Worm (Caenorhabditis elegans) whole organism, midembryonic: ENCODE measurements around the gene col-113.

Experiments
- flt-1 ChIP-seq: fragments of 200-800 bp; sonication (Bioruptor generic); IDR thresholded peaks from 2 replicates; pipeline ENCODE4 v1.3.6; 2022; ENCODE audit warnings: missing genetic modification characterization, missing compliant biosample characterization
- klf-2 ChIP-seq: fragments of 200-800 bp; sonication (Bioruptor generic); conservative IDR thresholded peaks from 2 replicates; pipeline ENCODE4 v1.3.6; 2022; ENCODE audit warnings: missing genetic modification reagents, missing genetic modification characterization, missing compliant biosample characterization
- med-1 ChIP-seq: sonication (generic microtip); optimal IDR thresholded peaks from 2 replicates; lab custom pipeline; 2017; ENCODE audit warnings: missing genetic modification characterization, mild to moderate bottlenecking, missing compliant biosample characterization, antibody characterized with exemption, missing genetic modification reagents; ENCODE audit not compliant: insufficient read depth
- tab-1 ChIP-seq: fragments of 200-800 bp; sonication (Bioruptor generic); IDR thresholded peaks from 2 replicates; pipeline ENCODE4 v1.3.6; 2022; ENCODE audit warnings: missing genetic modification characterization, missing compliant biosample characterization
- ztf-23 ChIP-seq: fragments of 200-800 bp; sonication (Bioruptor generic); IDR thresholded peaks from 2 replicates; pipeline ENCODE4 v1.3.6; 2022; ENCODE audit warnings: missing genetic modification reagents, missing genetic modification characterization, missing compliant biosample characterization
- ztf-29 ChIP-seq: fragments of 200-800 bp; sonication (Bioruptor generic); IDR thresholded peaks from 2 replicates; pipeline ENCODE4 v1.3.6; 2022; ENCODE audit warnings: missing genetic modification reagents, missing genetic modification characterization, missing compliant biosample characterization

ce11 chrIV:7114599-7114998 is 37.7 kb downstream of the col-113 start, which contains the start of gene nas-8:
- TF ChIP-seq klf-2 (no peak), med-1 (GFP tag; lab: Kevin White, UChicago) (no peak), ztf-23 (GFP tag; lab: Robert Waterston, UW) (no peak), flt-1 (GFP tag; lab: Robert Waterston, UW) (no peak), ztf-29 (GFP tag; lab: Robert Waterston, UW) (no peak), tab-1 (GFP tag; lab: Robert Waterston, UW) (no peak)
